Worm (Caenorhabditis elegans) whole organism, L4 larva: ENCODE results near the gene txt-13.
A peak's percentile ranks its signal among the peaks of the same experiment; 100 is the strongest.

ENCODE experiments used
- Y5F2A.4 ChIP-seq: fragments of 200-800 bp; sonication (Bioruptor generic); optimal IDR thresholded peaks from 2 replicates; lab custom pipeline; 2018; ENCODE audit warnings: mild to moderate bottlenecking, missing genetic modification characterization, missing compliant biosample characterization
- ZK337.2 ChIP-seq: fragments of 200-800 bp; sonication (Bioruptor generic); IDR thresholded peaks from 2 replicates; pipeline ENCODE4 v1.3.6; 2022; ENCODE audit warnings: missing genetic modification reagents, missing genetic modification characterization, missing compliant biosample characterization
- aly-2 ChIP-seq: sonication (generic microtip); optimal IDR thresholded peaks from 2 replicates; lab custom pipeline; 2018; ENCODE audit warnings: missing biosample characterization, missing genetic modification characterization
- ceh-32 ChIP-seq: sonication (generic microtip); optimal IDR thresholded peaks from 2 replicates; lab custom pipeline; 2016; ENCODE audit warnings: mild to moderate bottlenecking, missing genetic modification characterization, missing compliant biosample characterization; ENCODE audit not compliant: poor library complexity
- ceh-44 ChIP-seq: fragments of 200-800 bp; sonication (Bioruptor generic); IDR thresholded peaks from 2 replicates; pipeline ENCODE4 v1.3.6; 2022; ENCODE audit warnings: missing genetic modification reagents, missing genetic modification characterization, missing compliant biosample characterization
- ces-1 ChIP-seq: fragments of 150-350 bp; sonication (generic microtip); optimal IDR thresholded peaks from 4 replicates; lab custom pipeline; 2014; ENCODE audit warnings: missing biosample characterization, missing genetic modification reagents, missing genetic modification characterization
- daf-12 ChIP-seq: fragments of 150-350 bp; optimal IDR thresholded peaks from 2 replicates; lab custom pipeline; 2014; ENCODE audit warnings: missing biosample characterization, missing genetic modification reagents, missing genetic modification characterization
- daf-8 ChIP-seq: fragments of 200-800 bp; sonication (Bioruptor generic); IDR thresholded peaks from 2 replicates; pipeline ENCODE4 v1.3.6; 2022; ENCODE audit warnings: missing genetic modification characterization, missing compliant biosample characterization
- dmd-6 ChIP-seq: fragments of 200-800 bp; sonication (Bioruptor generic); IDR thresholded peaks from 2 replicates; pipeline ENCODE4 v1.3.6; 2022; ENCODE audit warnings: missing genetic modification reagents, missing genetic modification characterization, missing compliant biosample characterization
- dmd-9 ChIP-seq: fragments of 200-800 bp; sonication (Bioruptor generic); IDR thresholded peaks from 2 replicates; pipeline ENCODE4 v1.3.6; 2022; ENCODE audit warnings: missing genetic modification reagents, missing genetic modification characterization, missing compliant biosample characterization
- duxl-1 ChIP-seq: sonication (generic microtip); optimal IDR thresholded peaks from 2 replicates; lab custom pipeline; 2016; ENCODE audit warnings: mild to moderate bottlenecking, missing genetic modification characterization, moderate library complexity, missing compliant biosample characterization; ENCODE audit not compliant: poor library complexity
- egl-43 ChIP-seq: fragments of 200-800 bp; sonication (Bioruptor generic); IDR thresholded peaks from 2 replicates; pipeline ENCODE4 v1.3.6; 2022; ENCODE audit warnings: missing genetic modification reagents, missing genetic modification characterization, missing compliant biosample characterization
- fkh-10 ChIP-seq: fragments of 150-350 bp; optimal IDR thresholded peaks from 2 replicates; lab custom pipeline; 2014; ENCODE audit warnings: missing biosample characterization, missing genetic modification reagents, missing genetic modification characterization
- hmg-1.1 ChIP-seq: fragments of 200-800 bp; sonication (Bioruptor generic); IDR thresholded peaks from 2 replicates; pipeline ENCODE4 v1.3.6; 2022; ENCODE audit warnings: missing genetic modification reagents, missing genetic modification characterization, missing compliant biosample characterization
- lin-29 ChIP-seq: fragments of 200-800 bp; sonication (Bioruptor generic); IDR thresholded peaks from 2 replicates; pipeline ENCODE4 v1.3.6; 2022; ENCODE audit warnings: missing genetic modification reagents, missing genetic modification characterization, missing compliant biosample characterization
- lir-3 ChIP-seq: sonication (generic microtip); optimal IDR thresholded peaks from 2 replicates; lab custom pipeline; 2016; ENCODE audit warnings: mild to moderate bottlenecking, missing genetic modification characterization, missing compliant biosample characterization
- lsy-2 ChIP-seq, 2 experiments: fragments of 150-350 bp in 1 of 2; sonication (generic microtip) in 1 of 2; optimal IDR thresholded peaks; 2 replicates each; lab custom pipeline; 2014 to 2017; ENCODE audit warnings: missing biosample characterization in 2 of 2, missing genetic modification characterization in 2 of 2
- mdl-1 ChIP-seq, 2 experiments: fragments of 150-350 bp in 1 of 2; sonication (generic microtip) in 1 of 2; optimal IDR thresholded peaks; 2 replicates each; lab custom pipeline; 2014 to 2017; ENCODE audit warnings: missing biosample characterization in 2 of 2, missing genetic modification characterization in 2 of 2
- mep-1 ChIP-seq: fragments of 150-350 bp; sonication (generic microtip); optimal IDR thresholded peaks from 3 replicates; lab custom pipeline; 2014; ENCODE audit warnings: missing biosample characterization, missing genetic modification characterization
- mes-2 ChIP-seq: sonication (generic microtip); optimal IDR thresholded peaks from 2 replicates; lab custom pipeline; 2016; ENCODE audit warnings: missing genotype, mild to moderate bottlenecking, missing genetic modification characterization, missing compliant biosample characterization; ENCODE audit not compliant: poor library complexity, severe bottlenecking
- mxl-2 ChIP-seq: fragments of 200-800 bp; sonication (Bioruptor generic); conservative IDR thresholded peaks from 2 replicates; pipeline ENCODE4 v1.3.6; 2022; ENCODE audit warnings: missing genetic modification reagents, missing genetic modification characterization, missing compliant biosample characterization
- mxl-3 ChIP-seq: fragments of 200-800 bp; sonication (Bioruptor generic); optimal IDR thresholded peaks from 2 replicates; lab custom pipeline; 2018; ENCODE audit warnings: mild to moderate bottlenecking, missing genetic modification characterization, missing compliant biosample characterization
- nhr-10 ChIP-seq: fragments of 150-350 bp; optimal IDR thresholded peaks from 2 replicates; lab custom pipeline; 2014; ENCODE audit warnings: missing biosample characterization, missing genetic modification characterization
- nhr-102 ChIP-seq: sonication (generic microtip); optimal IDR thresholded peaks from 2 replicates; lab custom pipeline; 2016; ENCODE audit warnings: mild to moderate bottlenecking, missing genetic modification characterization, moderate library complexity, missing compliant biosample characterization
- nhr-25 ChIP-seq: sonication (generic microtip); optimal IDR thresholded peaks from 2 replicates; lab custom pipeline; 2017; ENCODE audit warnings: missing genetic modification characterization, mild to moderate bottlenecking, missing compliant biosample characterization, antibody characterized with exemption, moderate library complexity, borderline replicate concordance; ENCODE audit not compliant: insufficient read depth
- php-3 ChIP-seq: fragments of 200-800 bp; sonication (Bioruptor generic); IDR thresholded peaks from 2 replicates; pipeline ENCODE4 v1.3.6; 2022; ENCODE audit warnings: missing genetic modification reagents, missing genetic modification characterization, missing compliant biosample characterization
- rbr-2 ChIP-seq: sonication (generic microtip); optimal IDR thresholded peaks from 2 replicates; lab custom pipeline; 2016; ENCODE audit warnings: missing genotype, missing genetic modification characterization, missing compliant biosample characterization
- saeg-2 ChIP-seq: fragments of 200-800 bp; sonication (Bioruptor generic); IDR thresholded peaks from 2 replicates; pipeline ENCODE4 v1.3.6; 2022; ENCODE audit warnings: missing genetic modification reagents, missing genetic modification characterization, missing compliant biosample characterization
- set-16 ChIP-seq: fragments of 200-800 bp; sonication (Bioruptor generic); IDR thresholded peaks from 2 replicates; pipeline ENCODE4 v1.3.6; 2022; ENCODE audit warnings: missing genetic modification reagents, missing genetic modification characterization, missing compliant biosample characterization
- snpc-1.2 ChIP-seq: fragments of 200-800 bp; sonication (Bioruptor generic); IDR thresholded peaks from 2 replicates; pipeline ENCODE4 v1.3.6; 2022; ENCODE audit warnings: missing genetic modification reagents, missing genetic modification characterization, missing compliant biosample characterization
- unc-39 ChIP-seq: sonication (generic microtip); optimal IDR thresholded peaks from 2 replicates; lab custom pipeline; 2017; ENCODE audit warnings: missing biosample characterization, missing genetic modification characterization
- zag-1 ChIP-seq: fragments of 150-350 bp; optimal IDR thresholded peaks from 2 replicates; lab custom pipeline; 2014; ENCODE audit warnings: missing biosample characterization, missing genetic modification characterization
- zip-2 ChIP-seq: fragments of 150-350 bp; optimal IDR thresholded peaks from 2 replicates; lab custom pipeline; 2014; ENCODE audit warnings: missing biosample characterization, missing genetic modification characterization
- ztf-11 ChIP-seq: fragments of 150-350 bp; optimal IDR thresholded peaks from 2 replicates; lab custom pipeline; 2014; ENCODE audit warnings: missing biosample characterization, missing genetic modification characterization

The txt-13 gene

DNA sequence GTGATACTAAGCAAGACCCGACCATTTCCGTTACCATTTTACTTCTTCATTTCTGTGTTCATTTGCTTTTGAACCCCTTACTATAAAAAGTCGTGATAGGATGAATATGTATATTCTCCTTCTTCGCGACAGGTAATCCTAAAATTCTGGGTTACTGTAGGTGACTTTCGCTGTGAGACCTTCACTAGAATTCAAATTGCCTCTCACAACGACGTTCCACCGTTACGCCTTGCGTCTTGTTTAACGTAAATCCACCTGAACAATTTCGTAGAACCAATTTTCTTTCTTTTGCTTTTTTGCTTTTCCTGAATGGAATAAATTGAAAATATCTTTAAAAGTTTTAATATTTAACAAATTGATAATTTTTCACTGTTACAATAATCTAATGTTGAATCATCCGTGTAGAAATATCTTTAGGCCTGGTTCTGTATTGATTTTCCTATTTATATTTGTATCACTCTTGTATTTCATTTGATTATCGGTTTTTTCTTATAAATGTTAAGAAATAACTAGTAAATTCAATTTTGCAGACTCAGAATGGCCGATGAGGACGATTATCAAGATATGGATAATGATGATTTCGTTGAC, 8.5 kb downstream of the txt-13 start, which contains the start of gene rpb-6 (continued):
- no peak for TF ChIP-seq snpc-1.2 (GFP tag; lab: Robert Waterston, UW)
- no peak for TF ChIP-seq hmg-1.1 (GFP tag; lab: Robert Waterston, UW)
- no peak for TF ChIP-seq saeg-2 (GFP tag; lab: Robert Waterston, UW)
- TF ChIP-seq lsy-2 (tag; optimal IDR thresholded peaks at IDR 0.05; lab: Kevin White, UChicago) = peak in 1 of 2 experiments; percentile 76
- no peak for TF ChIP-seq nhr-25
- TF ChIP-seq rbr-2 (tag; lab: Kevin White, UChicago) = no peak

DNA sequence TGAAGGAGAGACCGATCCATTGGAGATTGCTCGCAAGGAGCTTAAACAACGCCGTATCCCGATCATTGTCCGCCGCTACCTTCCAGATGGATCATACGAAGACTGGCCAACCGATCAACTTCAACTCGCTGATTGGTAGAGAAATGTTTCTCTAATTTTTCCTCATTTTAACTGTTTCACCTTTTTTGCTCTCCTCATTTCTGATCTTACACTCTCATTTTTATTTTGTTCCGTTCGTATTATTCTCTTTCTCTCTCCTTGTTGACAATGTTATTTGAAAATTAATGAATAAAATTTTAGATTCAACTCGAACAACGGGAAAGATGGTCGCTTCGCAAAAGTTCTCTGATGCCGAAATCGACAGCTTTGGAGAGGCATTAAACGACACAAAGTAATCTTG, 9.3 kb downstream of the txt-13 start, which contains the start of gene dohh-1:
Gene dohh-1 (plus strand): TSS at position 301 of the 400 bp plus-strand sequence.
- no peak for TF ChIP-seq mxl-3 (GFP tag; lab: Kevin White, UChicago)
- no peak for TF ChIP-seq dmd-9 (GFP tag; lab: Robert Waterston, UW)
- no peak for TF ChIP-seq daf-8 (GFP tag; lab: Robert Waterston, UW)
- TF ChIP-seq fkh-10 = no peak
- no peak for TF ChIP-seq zip-2 (tag; lab: Kevin White, UChicago)
- no peak for TF ChIP-seq unc-39
- no peak for TF ChIP-seq nhr-102 (tag; lab: Kevin White, UChicago)
- no peak for TF ChIP-seq rbr-2 (tag; lab: Kevin White, UChicago)
- no peak for TF ChIP-seq duxl-1
- no peak for TF ChIP-seq mxl-2 (GFP tag; lab: Robert Waterston, UW)
- no peak for TF ChIP-seq daf-12 (tag; lab: Kevin White, UChicago)
- no peak for TF ChIP-seq egl-43 (GFP tag; lab: Robert Waterston, UW)
- TF ChIP-seq nhr-25 = no peak
- TF ChIP-seq, all 104 proteins: peak for 0

DNA sequence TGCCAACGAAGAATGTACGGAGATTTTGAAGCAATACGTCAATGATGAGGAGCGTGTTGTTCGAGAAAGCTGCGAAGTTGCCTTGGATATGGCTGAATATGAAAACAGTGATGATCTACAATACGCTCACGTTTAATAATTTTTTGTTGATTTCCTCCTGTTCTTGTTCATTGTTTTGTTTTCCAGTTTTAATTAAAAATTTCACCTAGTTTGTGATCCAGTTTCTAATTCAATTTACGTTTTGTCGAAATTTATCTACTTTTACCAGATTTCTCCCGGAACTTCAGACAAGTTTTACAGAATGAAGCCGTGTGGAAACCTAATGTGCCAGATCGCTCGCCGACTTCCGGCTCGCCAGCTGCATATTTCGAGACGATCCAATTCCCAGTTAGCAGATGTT, 10.4 kb downstream of the txt-13 start, which contains the start of gene dap-3:
Gene dap-3 (plus strand): TSS at position 301 of the 400 bp plus-strand sequence.
- no peak for TF ChIP-seq nhr-10
- TF ChIP-seq egl-43 (GFP tag; lab: Robert Waterston, UW) = 0 out of 2 replicates have a peak, but pooled peaks have one; percentile 4

DNA sequence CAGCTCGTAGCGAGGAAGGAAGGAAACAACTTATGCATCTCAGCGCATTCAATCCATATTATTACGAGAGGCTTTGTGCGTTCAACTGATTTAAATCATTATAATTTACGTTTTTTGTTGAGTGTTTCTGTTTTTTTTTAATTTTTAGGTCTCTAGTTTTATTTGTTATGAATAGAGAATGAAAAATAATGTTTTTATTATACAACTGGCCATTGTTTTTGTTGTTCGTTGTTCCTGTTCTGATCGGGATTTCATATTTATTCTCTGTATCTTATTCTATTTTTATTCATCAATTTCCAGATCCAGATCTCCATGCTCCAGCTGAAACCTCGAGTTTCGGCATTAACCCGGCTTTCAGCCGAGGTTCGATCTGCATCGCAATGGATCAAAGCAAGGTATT, 11.9 kb downstream of the txt-13 start, which contains the start of gene mrps-22:
Gene mrps-22 (plus strand): TSS at position 301 of the 400 bp plus-strand sequence.
- TF ChIP-seq lin-29 (GFP tag; lab: Robert Waterston, UW) = no peak
- TF ChIP-seq ceh-32 (tag; lab: Kevin White, UChicago) = no peak
- TF ChIP-seq mdl-1 (tag; optimal IDR thresholded peaks at IDR 0.05; lab: Kevin White, UChicago) = no peak
- TF ChIP-seq set-16 (GFP tag; lab: Robert Waterston, UW) = no peak
- TF ChIP-seq Y5F2A.4 (GFP tag; lab: Kevin White, UChicago) = no peak
- TF ChIP-seq ZK337.2 (GFP tag; lab: Robert Waterston, UW) = no peak
- no peak for TF ChIP-seq zag-1 (tag; lab: Kevin White, UChicago)

ce11 chrII:10584036-10584435, 13.6 kb downstream of the txt-13 start, which contains the start of gene algn-9:
Gene algn-9 (plus strand): TSS chrII:10584336.
- TF ChIP-seq php-3 (GFP tag; lab: Robert Waterston, UW) (no peak), dmd-6 (GFP tag; lab: Robert Waterston, UW) (no peak), mep-1 (tag; lab: Kevin White, UChicago) (no peak)

ce11 chrII:10587742-10588141, 17.3 kb downstream of the txt-13 start, which contains the start of gene crn-3:
Gene crn-3 (plus strand): TSS chrII:10588042.
- no peak for TF ChIP-seq aly-2 (tag; lab: Kevin White, UChicago)
- no peak for TF ChIP-seq mes-2
- no peak for TF ChIP-seq ztf-11 (tag; lab: Kevin White, UChicago)
- TF ChIP-seq mxl-2 (GFP tag; lab: Robert Waterston, UW) = no peak
- no peak for TF ChIP-seq ces-1 (GFP tag; lab: Kevin White, UChicago)
- no peak for TF ChIP-seq saeg-2 (GFP tag; lab: Robert Waterston, UW)
- TF ChIP-seq lir-3 (tag; lab: Kevin White, UChicago) = no peak
- TF ChIP-seq ceh-44 (GFP tag; lab: Robert Waterston, UW) = no peak
- TF ChIP-seq, all 104 proteins: peak for 0
